Worm (Caenorhabditis elegans) whole organism, L3 larva: ENCODE data around the gene mrp-1.
A peak's percentile ranks its signal among the peaks of the same experiment; 100 is the strongest.

ENCODE experiments used
- R02D3.7 ChIP-seq: fragments of 150-350 bp; optimal IDR thresholded peaks from 2 replicates; lab custom pipeline; 2014; ENCODE audit warnings: missing biosample characterization, missing genetic modification characterization
- ama-1 ChIP-seq: fragments of 150-350 bp; optimal IDR thresholded peaks from 2 replicates; lab custom pipeline; 2018
- ceh-16 ChIP-seq: sonication (generic microtip); optimal IDR thresholded peaks from 2 replicates; lab custom pipeline; 2017; ENCODE audit warnings: missing biosample characterization, missing genetic modification characterization
- ceh-28 ChIP-seq: fragments of 150-350 bp; optimal IDR thresholded peaks from 2 replicates; lab custom pipeline; 2014; ENCODE audit warnings: missing biosample characterization, missing genetic modification reagents, missing genetic modification characterization
- ceh-82 ChIP-seq: fragments of 150-350 bp; optimal IDR thresholded peaks from 2 replicates; lab custom pipeline; 2014; ENCODE audit warnings: missing biosample characterization, missing genetic modification characterization
- ceh-9 ChIP-seq: sonication (generic microtip); optimal IDR thresholded peaks from 2 replicates; lab custom pipeline; 2018; ENCODE audit warnings: missing biosample characterization, missing genetic modification characterization
- daf-12 ChIP-seq: fragments of 150-350 bp; optimal IDR thresholded peaks from 2 replicates; lab custom pipeline; 2014; ENCODE audit warnings: missing biosample characterization, missing genetic modification reagents, missing genetic modification characterization
- egl-27 ChIP-seq: sonication (generic microtip); optimal IDR thresholded peaks from 4 replicates; lab custom pipeline; 2017; ENCODE audit warnings: missing biosample characterization, missing genetic modification reagents, missing genetic modification characterization
- elt-1 ChIP-seq: fragments of 150-350 bp; optimal IDR thresholded peaks from 2 replicates; lab custom pipeline; 2014; ENCODE audit warnings: missing biosample characterization, missing genetic modification characterization
- elt-2 ChIP-seq: sonication (generic microtip); optimal IDR thresholded peaks from 2 replicates; lab custom pipeline; 2016; ENCODE audit warnings: missing genetic modification reagents, mild to moderate bottlenecking, missing genetic modification characterization, missing compliant biosample characterization
- eor-1 ChIP-seq, 2 experiments: fragments of 150-350 bp; optimal IDR thresholded peaks; 2 replicates each; lab custom pipeline; 2014 to 2018; ENCODE audit warnings: missing biosample characterization in 2 of 2, missing genetic modification characterization in 2 of 2
- fkh-10 ChIP-seq: sonication (generic microtip); optimal IDR thresholded peaks from 2 replicates; lab custom pipeline; 2017; ENCODE audit warnings: missing biosample characterization, missing genetic modification reagents, missing genetic modification characterization
- fkh-2 ChIP-seq: fragments of 150-350 bp; optimal IDR thresholded peaks from 2 replicates; lab custom pipeline; 2014; ENCODE audit warnings: missing biosample characterization, missing genetic modification reagents, missing genetic modification characterization
- fos-1 ChIP-seq: fragments of 150-350 bp; optimal IDR thresholded peaks from 2 replicates; lab custom pipeline; 2014; ENCODE audit warnings: missing biosample characterization, missing genetic modification characterization
- hmg-11 ChIP-seq: sonication (generic microtip); optimal IDR thresholded peaks from 2 replicates; lab custom pipeline; 2016; ENCODE audit warnings: missing genetic modification characterization, missing compliant biosample characterization
- jun-1 ChIP-seq: fragments of 150-350 bp; optimal IDR thresholded peaks from 2 replicates; lab custom pipeline; 2014; ENCODE audit warnings: missing biosample characterization, missing genetic modification reagents, missing genetic modification characterization
- lin-15B ChIP-seq: fragments of 150-350 bp; optimal IDR thresholded peaks from 2 replicates; lab custom pipeline; 2014; ENCODE audit warnings: missing biosample characterization, missing genetic modification characterization
- lsy-12 ChIP-seq: sonication (generic microtip); optimal IDR thresholded peaks from 2 replicates; lab custom pipeline; 2016; ENCODE audit warnings: mild to moderate bottlenecking, missing genetic modification characterization, missing compliant biosample characterization
- mdl-1 ChIP-seq: fragments of 150-350 bp; optimal IDR thresholded peaks from 2 replicates; lab custom pipeline; 2014; ENCODE audit warnings: missing biosample characterization, missing genetic modification characterization
- nfya-1 ChIP-seq: sonication (generic microtip); optimal IDR thresholded peaks from 2 replicates; lab custom pipeline; 2017; ENCODE audit warnings: missing genetic modification characterization, mild to moderate bottlenecking, missing compliant biosample characterization, antibody characterized with exemption, moderate library complexity; ENCODE audit not compliant: insufficient read depth
- nhr-12 ChIP-seq: fragments of 150-350 bp; optimal IDR thresholded peaks from 2 replicates; lab custom pipeline; 2014; ENCODE audit warnings: missing biosample characterization, missing genetic modification characterization
- nhr-237 ChIP-seq: fragments of 150-350 bp; optimal IDR thresholded peaks from 2 replicates; lab custom pipeline; 2014; ENCODE audit warnings: missing biosample characterization, missing genetic modification characterization
- nhr-25 ChIP-seq: sonication (generic microtip); optimal IDR thresholded peaks from 2 replicates; lab custom pipeline; 2017; ENCODE audit warnings: missing biosample characterization, missing genetic modification characterization
- nhr-28 ChIP-seq: fragments of 150-350 bp; optimal IDR thresholded peaks from 2 replicates; lab custom pipeline; 2014; ENCODE audit warnings: missing biosample characterization, missing genetic modification characterization
- nhr-76 ChIP-seq: fragments of 150-350 bp; sonication (generic microtip); optimal IDR thresholded peaks from 5 replicates; lab custom pipeline; 2014; ENCODE audit warnings: missing biosample characterization, missing genetic modification characterization
- pha-4 ChIP-seq: fragments of 150-350 bp; optimal IDR thresholded peaks from 2 replicates; lab custom pipeline; 2014; ENCODE audit warnings: missing biosample characterization, missing genetic modification reagents, missing genetic modification characterization
- pqm-1 ChIP-seq: fragments of 150-350 bp; optimal IDR thresholded peaks from 2 replicates; lab custom pipeline; 2017; ENCODE audit warnings: missing biosample characterization, missing genetic modification characterization, inconsistent platforms
- sea-2 ChIP-seq: fragments of 150-350 bp; sonication (generic microtip); optimal IDR thresholded peaks from 4 replicates; lab custom pipeline; 2014; ENCODE audit warnings: missing biosample characterization, missing genetic modification reagents, missing genetic modification characterization
- skn-1 ChIP-seq: fragments of 150-350 bp; optimal IDR thresholded peaks from 2 replicates; lab custom pipeline; 2014; ENCODE audit warnings: missing biosample characterization, missing genetic modification characterization
- snpc-4 ChIP-seq: fragments of 150-350 bp; optimal IDR thresholded peaks from 2 replicates; lab custom pipeline; 2014; ENCODE audit warnings: missing biosample characterization, missing genetic modification characterization
- tbx-2 ChIP-seq: sonication (generic microtip); optimal IDR thresholded peaks from 2 replicates; lab custom pipeline; 2016; ENCODE audit warnings: mild to moderate bottlenecking, missing genetic modification characterization, missing compliant biosample characterization
- unc-39 ChIP-seq: sonication (generic microtip); optimal IDR thresholded peaks from 4 replicates; lab custom pipeline; 2017; ENCODE audit warnings: missing biosample characterization, missing genetic modification characterization
- unc-62 ChIP-seq: fragments of 150-350 bp; sonication (generic microtip); optimal IDR thresholded peaks from 4 replicates; lab custom pipeline; 2014; ENCODE audit warnings: missing biosample characterization, missing genetic modification reagents, missing genetic modification characterization
- ztf-4 ChIP-seq: fragments of 150-350 bp; optimal IDR thresholded peaks from 2 replicates; lab custom pipeline; 2014; ENCODE audit warnings: missing biosample characterization, missing genetic modification characterization

The mrp-1 gene

ce11 chrX:572601-573000 is 15.1 kb downstream of the mrp-1 start, which contains the start of gene mrp-2:
Gene mrp-2, minus strand, starts transcription at chrX:572701.
- no peak for TF ChIP-seq elt-1 (tag; lab: Kevin White, UChicago)
- TF ChIP-seq ceh-82 (tag; lab: Kevin White, UChicago) = no peak
- no peak for TF ChIP-seq fkh-2 (tag; lab: Kevin White, UChicago)
- no peak for TF ChIP-seq pqm-1 (tag; lab: Kevin White, UChicago)
- no peak for TF ChIP-seq nhr-28 (tag; lab: Kevin White, UChicago)
- no peak for TF ChIP-seq nhr-76 (tag; lab: Kevin White, UChicago)
- no peak for TF ChIP-seq ceh-28 (tag; lab: Kevin White, UChicago)
- no peak for TF ChIP-seq unc-62 (GFP tag; lab: Kevin White, UChicago)
- no peak for TF ChIP-seq nhr-237 (tag; lab: Kevin White, UChicago)
- TF ChIP-seq pha-4 (tag; lab: Kevin White, UChicago) = no peak
- TF ChIP-seq daf-12 = no peak
- no peak for TF ChIP-seq nhr-25 (tag; lab: Kevin White, UChicago)
- no peak for TF ChIP-seq ztf-4 (tag; lab: Kevin White, UChicago)
- no peak for TF ChIP-seq eor-1 (tag; optimal IDR thresholded peaks at IDR 0.05; lab: Kevin White, UChicago)
- TF ChIP-seq ceh-9 = no peak
- TF ChIP-seq nhr-12 (tag; lab: Kevin White, UChicago) = no peak

- TF ChIP-seq fos-1 (tag; lab: Kevin White, UChicago) (no peak), nfya-1 (no peak), fkh-2 (tag; lab: Kevin White, UChicago) (no peak), tbx-2 (tag; lab: Kevin White, UChicago) (no peak), mdl-1 (tag; lab: Kevin White, UChicago) (no peak), egl-27 (tag; lab: Kevin White, UChicago) (no peak), nhr-25 (tag; lab: Kevin White, UChicago) (no peak), hmg-11 (no peak), nhr-237 (tag; lab: Kevin White, UChicago) (no peak), snpc-4 (tag; lab: Kevin White, UChicago) (no peak), nhr-76 (tag; lab: Kevin White, UChicago) (no peak)
Observed at ce11 chrX:571367-571766, 16.3 kb downstream of the mrp-1 start.

ce11 chrX:557857-558256 is 29.8 kb downstream of the mrp-1 start, which contains the start of gene nas-38:
Gene nas-38, plus strand, starts transcription at chrX:558157.
- TF ChIP-seq skn-1 (tag; lab: Kevin White, UChicago) (no peak), nhr-25 (tag; lab: Kevin White, UChicago) (peak; percentile 81)
- TF ChIP-seq, all 47 proteins: peak for 1

- TF ChIP-seq R02D3.7 = no peak
- no peak for TF ChIP-seq egl-27 (tag; lab: Kevin White, UChicago)
- no peak for TF ChIP-seq unc-62 (GFP tag; lab: Kevin White, UChicago)
- no peak for TF ChIP-seq ceh-9
- no peak for TF ChIP-seq ama-1
- no peak for TF ChIP-seq unc-39 (tag; lab: Kevin White, UChicago)
- TF ChIP-seq tbx-2 (tag; lab: Kevin White, UChicago) = no peak
- no peak for TF ChIP-seq ceh-28 (tag; lab: Kevin White, UChicago)
- TF ChIP-seq lsy-12 (tag; lab: Kevin White, UChicago) = no peak
- no peak for TF ChIP-seq jun-1 (tag; lab: Kevin White, UChicago)
- TF ChIP-seq nfya-1 = no peak
- TF ChIP-seq, all 47 proteins: peak for 0
Observed at ce11 chrX:557195-557594, 30.5 kb downstream of the mrp-1 start, which contains the start of gene hlh-19. Gene hlh-19, minus strand, starts transcription at chrX:557295.

DNA sequence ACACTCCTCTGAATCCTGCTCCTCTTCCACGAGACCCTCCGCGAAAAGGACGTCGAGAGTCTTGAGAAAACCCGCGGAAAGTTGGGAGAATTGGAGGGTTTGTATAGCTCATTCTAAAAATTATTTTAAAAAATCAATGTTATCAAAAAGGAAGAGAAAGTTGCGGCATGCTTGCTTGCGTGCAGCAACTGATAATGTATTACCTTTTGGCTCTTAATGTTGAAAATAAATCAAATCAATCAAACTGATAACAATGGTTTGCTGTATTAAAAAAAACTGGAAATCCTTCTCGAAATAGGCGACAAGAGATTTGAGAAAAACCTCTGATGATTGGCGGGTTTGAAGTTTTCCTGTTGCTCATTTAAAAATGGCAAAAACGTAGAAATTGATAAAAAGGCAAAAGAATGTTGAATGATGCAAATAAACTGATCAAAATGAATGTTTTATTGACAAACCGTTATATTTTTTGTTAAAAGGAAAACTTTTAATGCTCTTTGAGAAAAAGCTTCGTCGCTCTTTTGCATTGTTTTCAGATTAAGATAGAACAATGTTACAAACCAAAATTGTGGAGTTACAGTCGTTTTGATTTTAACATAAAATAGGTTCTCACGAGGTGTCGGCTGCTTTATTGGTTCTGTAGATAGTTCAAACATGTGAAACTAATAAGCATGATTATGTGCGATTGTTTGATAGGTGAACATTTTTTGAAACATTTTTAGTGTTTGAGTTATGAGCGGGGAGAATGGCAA is 32.5 kb downstream of the mrp-1 start:
- peak; percentile 6 for TF ChIP-seq pqm-1 (tag; lab: Kevin White, UChicago)
- TF ChIP-seq fkh-10 (GFP tag; lab: Kevin White, UChicago) = no peak
- peak; percentile 79 for TF ChIP-seq elt-2 (tag; lab: Kevin White, UChicago)

ce11 chrX:553875-554274 is 33.8 kb downstream of the mrp-1 start, which contains the start of gene F57C12.6:
Gene F57C12.6, minus strand, starts transcription at chrX:553975.
- TF ChIP-seq mdl-1 (tag; lab: Kevin White, UChicago) = no peak
- TF ChIP-seq ceh-82 (tag; lab: Kevin White, UChicago) = no peak
- TF ChIP-seq nhr-25 (tag; lab: Kevin White, UChicago) = no peak
- TF ChIP-seq unc-39 (tag; lab: Kevin White, UChicago) = no peak
- no peak for TF ChIP-seq ceh-16
- TF ChIP-seq sea-2 (GFP tag; lab: Kevin White, UChicago) = no peak
- TF ChIP-seq R02D3.7 = no peak
- TF ChIP-seq lin-15B (tag; lab: Kevin White, UChicago) = no peak
- no peak for TF ChIP-seq jun-1 (tag; lab: Kevin White, UChicago)
- no peak for TF ChIP-seq nhr-28 (tag; lab: Kevin White, UChicago)
- TF ChIP-seq, all 47 proteins: peak for 0
